Worm (Caenorhabditis elegans) whole organism, dauer: ENCODE measurements around the gene rab-19.
"Not testable (repeated sequence)": the region's sequence is repeated elsewhere in the genome, so short reads cannot be mapped to it uniquely, and the experiment has no call there.

Experiments used
- unc-62 ChIP-seq: sonication (generic microtip); optimal IDR thresholded peaks from 2 replicates; lab custom pipeline; 2017; ENCODE audit warnings: missing biosample characterization, missing genetic modification reagents, missing genetic modification characterization

Gene rab-19

DNA sequence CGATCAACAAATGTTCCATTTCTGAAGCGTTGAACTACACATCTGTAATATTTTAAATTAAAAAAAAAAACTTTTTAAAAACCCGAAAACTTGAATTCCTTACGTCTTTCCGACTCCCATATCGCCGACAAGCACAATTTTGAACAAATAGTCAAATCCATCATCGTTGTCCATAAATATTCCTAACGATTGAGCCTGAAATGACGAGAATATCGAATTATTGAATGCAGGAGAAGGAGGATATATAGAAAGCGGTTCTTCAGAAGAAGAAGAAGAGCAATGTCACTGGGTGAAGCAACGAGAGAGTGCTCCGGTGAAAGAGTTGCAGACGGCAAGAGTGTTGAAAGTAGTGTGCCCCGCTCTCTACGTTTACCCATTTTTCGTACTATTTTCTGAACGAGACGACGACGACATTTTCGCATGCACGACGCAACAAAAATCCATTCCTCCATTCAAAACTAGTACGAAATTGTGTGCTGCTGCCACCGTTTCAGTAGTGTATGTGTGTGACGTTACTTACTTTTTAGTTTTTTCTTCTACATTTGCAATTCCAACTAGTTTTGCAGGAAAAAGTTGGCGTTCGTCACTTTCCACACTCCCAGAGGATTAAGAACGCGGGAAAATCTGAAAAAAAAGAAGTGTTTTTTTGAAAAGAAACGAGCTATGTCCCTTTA is at the start of gene rab-19:
rab-19 (minus strand) TSS at position 624 of the 674 bp plus-strand sequence.
- TF ChIP-seq unc-62, result no peak

DNA sequence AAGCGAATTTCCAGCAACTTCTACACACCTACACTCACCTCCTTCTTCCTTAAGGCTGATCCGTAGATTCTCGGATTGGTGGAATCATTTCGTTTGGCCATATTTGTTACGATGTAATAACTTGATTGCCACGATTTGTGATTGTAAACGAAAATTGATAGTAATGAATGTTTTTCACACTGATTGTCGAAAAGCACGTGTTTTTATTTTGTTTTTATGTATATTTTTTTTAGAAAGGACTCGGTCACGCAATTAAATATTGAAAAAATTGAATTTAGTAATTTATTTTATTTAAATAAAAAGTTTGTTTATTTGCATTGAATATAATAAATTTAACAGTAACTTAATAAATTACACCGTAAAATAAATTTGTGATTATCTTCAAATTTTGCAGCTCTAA is 49.7 kb upstream of the rab-19 start, which contains the start of gene K09B11.5:
K09B11.5 (minus strand) TSS at position 101 of the 400 bp plus-strand sequence.
- TF ChIP-seq unc-62, result not testable (repeated sequence)

DNA sequence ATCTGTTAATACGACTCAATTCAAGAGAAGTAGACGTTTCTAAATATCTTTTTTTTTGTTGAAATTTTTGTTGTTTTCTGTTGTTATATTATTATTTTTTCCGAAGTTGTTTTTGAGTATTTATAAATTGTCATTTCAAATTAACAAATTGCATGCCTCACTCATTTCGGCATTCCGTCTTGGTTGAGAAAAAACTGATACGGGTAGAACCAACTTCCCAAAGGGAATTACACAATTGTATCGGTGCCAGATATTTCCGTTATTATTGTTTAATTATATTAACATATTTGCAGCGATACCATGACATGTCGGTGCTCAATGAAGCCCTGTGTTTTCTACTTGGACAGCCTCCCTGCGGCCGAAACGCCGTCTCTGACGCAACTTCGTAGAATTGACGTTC is 45.1 kb upstream of the rab-19 start, which contains the start of gene K09B11.4:
K09B11.4 (plus strand) TSS at position 301 of the 400 bp plus-strand sequence.
- TF ChIP-seq unc-62, result no peak

DNA sequence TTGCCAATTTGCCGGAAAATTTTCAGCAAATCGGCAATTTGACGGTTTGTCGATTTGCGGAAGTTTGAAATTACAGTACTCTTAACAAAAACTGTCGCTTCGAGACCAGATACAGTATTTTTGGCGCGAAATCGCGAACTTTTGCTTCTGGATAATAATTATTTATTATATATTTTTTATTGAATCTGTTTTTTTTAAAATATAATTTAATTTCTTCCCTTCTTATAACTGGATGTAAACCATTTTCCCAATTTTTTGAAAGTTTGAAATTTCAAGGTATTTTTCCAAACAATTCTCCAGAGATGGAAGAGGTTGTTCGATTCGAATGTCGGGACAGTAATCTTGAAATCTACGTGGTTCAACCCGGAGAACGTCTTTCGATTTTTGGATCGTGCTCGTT is 38.0 kb upstream of the rab-19 start, which contains the start of gene nol-9:
nol-9 (plus strand) TSS at position 301 of the 400 bp plus-strand sequence.
- no peak for TF ChIP-seq unc-62

DNA sequence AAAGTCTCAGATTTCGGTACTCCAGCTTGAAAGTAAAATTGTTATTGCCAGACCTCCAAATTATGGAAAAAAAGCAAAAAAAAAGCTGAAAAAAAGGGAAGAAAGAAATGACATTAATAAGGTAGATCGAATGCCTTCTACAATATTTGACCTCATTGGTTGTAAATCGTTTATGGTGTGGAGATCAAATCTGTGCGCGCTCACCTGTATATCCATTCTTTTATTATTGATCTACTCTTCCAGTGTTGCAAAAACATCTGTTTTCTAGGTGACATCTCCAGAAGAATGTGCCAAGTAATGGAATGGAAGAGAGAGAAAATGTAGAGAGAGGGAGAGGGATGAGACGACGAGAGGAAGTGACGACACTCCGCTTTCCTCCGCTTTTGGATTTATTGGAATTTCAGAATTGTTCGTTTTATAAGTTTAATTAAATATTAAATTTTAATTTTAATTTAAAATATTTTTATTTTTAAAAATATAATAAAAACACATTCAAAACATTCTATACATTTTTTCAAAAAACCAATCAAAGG is 31.6 kb upstream of the rab-19 start, which contains the start of the genes pik-1 and aptf-2:
pik-1 (plus strand) TSS at position 303 of the 533 bp plus-strand sequence.
aptf-2 (minus strand) TSS at position 313 of the 533 bp plus-strand sequence.
- no peak for TF ChIP-seq unc-62

DNA sequence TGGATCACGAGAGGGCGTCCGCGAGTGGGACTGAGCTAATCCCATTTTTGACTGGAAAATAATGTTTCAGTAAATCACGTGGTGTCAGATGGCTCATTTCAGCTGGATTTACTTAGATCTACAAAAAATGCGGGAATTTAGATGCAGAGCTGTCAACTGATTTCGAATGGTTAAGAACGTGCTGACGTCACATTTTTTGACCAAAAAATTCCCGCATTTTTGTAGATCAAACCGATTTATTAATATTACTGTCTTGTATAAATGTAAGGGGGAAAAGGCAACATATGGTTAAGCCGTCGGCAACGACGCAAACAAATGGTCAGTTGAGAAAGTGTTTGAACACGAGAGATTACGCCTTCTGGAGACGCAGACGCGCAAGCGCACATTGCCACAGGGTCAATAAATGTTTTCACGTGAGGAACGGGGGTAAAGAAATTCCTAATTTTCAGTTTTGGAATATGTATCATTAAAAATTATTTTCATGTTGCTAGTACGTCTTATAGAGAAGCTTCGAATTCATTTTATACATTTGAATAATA is 28.7 kb upstream of the rab-19 start, which contains the start of gene gcl-1:
gcl-1 (minus strand) TSS at position 51 of the 539 bp plus-strand sequence.
- no peak for TF ChIP-seq unc-62

DNA sequence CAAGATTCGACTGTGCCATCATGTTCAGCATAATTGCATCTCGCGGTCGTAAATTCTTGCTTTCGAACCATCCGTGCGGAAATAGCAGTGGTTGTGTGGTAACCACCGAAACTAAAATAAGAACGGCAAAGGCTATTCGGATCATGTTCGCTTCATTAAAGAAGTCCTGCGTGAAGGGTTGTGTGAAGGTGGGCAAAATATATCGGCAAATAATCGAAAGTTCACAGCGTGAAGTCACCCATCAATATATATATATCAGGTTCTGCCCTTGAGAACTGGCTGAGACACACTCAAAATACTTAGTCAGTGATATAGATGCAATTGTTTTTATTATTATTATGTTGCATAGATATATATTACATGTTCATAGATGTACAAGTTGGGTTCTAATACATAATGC is 23.8 kb upstream of the rab-19 start, which contains the start of gene Y62E10A.19:
Y62E10A.19 (minus strand) TSS at position 289 of the 400 bp plus-strand sequence.
- no peak for TF ChIP-seq unc-62

DNA sequence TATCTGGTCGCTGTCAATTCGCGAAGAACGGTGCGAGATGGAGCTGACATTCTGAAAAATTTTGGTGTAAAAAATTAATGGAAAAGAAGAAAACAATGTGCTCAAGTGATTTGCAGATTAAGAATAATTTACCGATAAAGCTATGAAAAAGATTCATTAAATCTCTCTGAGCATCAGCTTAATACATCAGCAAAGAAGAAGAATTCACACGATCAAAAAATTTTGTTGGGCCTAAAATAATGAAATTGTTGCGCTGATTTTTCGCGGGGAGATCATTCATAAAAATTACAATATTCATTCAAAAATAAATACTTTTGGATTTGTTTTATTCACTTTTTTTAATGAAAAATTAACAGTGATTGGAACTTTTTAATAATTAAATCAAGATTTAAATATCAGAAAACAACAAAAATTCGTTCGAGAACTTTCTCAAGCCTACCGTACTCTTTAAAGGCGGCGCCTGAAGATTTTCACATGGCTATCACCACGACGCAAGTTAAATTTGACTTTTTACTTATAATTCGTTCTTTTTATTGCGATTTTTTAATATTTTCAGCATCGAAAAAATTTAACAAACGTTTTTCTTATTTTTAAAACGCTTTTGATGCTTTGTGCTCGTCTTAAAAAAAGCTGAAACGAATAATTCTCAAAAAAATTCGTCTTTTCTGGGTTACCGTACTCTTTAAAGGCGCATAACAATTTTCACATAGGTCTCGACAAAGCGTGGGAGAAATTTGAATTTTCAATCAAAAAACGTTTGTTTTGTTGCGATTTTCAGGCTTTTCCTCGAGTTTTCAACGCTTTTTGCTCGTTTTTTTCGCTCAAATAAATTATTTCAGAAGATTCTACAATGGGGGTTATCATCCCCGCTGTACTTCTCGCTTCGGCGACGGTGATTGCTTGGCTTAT is 16.5 kb upstream of the rab-19 start, which contains the start of the genes memi-2 and cyp-31A5:
memi-2 (minus strand) TSS at position 51 of the 909 bp plus-strand sequence.
cyp-31A5 (plus strand) TSS at position 834 of the 909 bp plus-strand sequence.
- no peak for TF ChIP-seq unc-62

DNA sequence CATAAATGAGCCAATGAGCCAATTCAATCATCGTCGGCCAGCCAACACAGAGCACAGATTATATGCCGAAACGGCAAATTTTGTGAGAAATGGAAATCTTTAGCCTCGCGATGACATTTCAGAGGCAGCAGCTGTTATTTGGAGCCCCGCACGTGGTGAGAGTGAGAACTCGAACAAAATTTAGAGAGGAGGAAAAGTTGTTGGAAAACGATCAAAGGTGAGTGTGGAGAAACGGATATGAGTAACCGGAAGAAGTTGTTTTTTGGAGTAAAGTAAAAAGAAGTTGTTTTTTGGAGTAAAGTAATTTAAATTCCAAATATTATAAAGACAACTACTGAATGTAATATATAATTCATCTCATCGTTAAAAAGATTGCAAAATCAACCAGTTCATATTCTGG is 14.5 kb upstream of the rab-19 start, which contains the start of gene Y62E10A.13:
Y62E10A.13 (minus strand) TSS at position 326 of the 400 bp plus-strand sequence.
- no peak for TF ChIP-seq unc-62

DNA sequence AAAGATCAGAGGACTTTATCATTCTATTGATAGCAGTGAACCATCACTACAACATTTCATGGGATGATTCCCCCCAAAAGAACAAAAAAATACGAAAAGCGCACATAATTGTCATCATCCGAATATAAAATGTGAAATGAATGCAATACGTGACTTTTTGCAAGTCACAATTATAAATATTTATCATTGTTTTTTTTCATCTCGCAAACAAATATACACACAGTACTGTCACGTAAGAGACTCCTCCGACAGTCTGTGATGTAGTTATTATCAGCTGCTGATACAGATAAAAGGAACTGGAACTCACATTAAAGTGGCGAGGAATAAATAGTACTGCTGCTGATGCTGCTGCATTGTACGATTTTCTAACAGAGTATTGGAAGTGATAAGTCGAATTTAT is 12.2 kb upstream of the rab-19 start:
- no peak for TF ChIP-seq unc-62

DNA sequence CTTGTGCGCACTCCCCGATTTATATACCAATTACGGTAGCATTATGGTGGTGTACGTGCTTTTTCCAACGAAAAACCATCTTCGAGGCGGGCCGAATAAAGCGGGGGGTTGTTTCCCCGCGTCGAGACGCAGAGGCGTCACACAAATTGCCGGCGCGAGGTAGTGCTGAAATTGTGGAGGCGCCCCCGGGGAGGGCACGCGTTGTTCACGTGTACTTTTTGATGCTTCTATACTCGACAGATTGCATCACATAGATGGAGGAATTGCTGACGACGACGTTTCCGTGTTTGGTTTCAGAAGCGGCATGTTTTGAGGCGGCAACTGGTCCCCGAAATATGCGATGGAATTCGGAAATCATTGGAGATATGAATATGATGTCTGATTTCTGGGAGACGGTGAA is 11.1 kb upstream of the rab-19 start:
- no peak for TF ChIP-seq unc-62

DNA sequence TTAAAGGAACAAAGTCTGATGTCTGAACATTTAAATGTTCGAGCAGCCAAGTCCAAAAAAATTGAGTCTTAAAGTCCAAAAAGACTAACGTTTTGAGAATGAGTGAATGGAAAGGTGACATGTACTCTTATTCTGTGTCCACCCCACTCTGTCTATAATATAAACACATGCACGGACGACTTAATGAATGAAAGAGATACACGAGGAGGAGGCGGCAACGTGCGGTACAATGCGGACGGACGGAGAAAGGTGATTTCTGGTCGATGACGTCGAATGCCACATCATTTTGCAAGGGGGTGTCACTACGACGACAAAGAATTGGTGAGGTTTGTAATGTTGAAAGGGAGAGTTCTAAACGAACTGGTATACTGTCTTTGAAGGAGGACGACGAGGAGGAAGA is 10.5 kb upstream of the rab-19 start:
- no peak for TF ChIP-seq unc-62

DNA sequence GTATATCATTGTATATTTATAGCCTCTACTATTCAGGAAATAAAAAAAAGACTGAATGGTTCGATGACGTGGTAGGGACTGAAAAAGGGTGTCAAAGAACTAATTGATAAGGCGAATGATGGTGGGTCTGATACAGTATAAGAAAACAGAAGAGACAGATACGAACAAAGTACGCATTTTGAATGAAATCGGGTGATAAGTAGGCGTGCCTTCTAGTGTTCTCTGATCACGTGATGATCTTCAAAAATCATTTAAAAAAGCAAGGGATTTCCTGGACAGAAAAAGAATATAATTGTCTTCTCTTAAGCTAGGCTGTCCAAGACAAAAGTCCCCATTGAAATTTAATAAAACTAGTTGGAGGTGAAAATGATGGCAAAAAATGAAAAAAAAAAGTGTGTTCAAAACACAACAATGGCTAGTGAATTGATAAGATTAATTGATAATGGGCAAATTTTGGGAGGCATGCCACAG is 9.1 kb upstream of the rab-19 start:
- TF ChIP-seq unc-62, result no peak

DNA sequence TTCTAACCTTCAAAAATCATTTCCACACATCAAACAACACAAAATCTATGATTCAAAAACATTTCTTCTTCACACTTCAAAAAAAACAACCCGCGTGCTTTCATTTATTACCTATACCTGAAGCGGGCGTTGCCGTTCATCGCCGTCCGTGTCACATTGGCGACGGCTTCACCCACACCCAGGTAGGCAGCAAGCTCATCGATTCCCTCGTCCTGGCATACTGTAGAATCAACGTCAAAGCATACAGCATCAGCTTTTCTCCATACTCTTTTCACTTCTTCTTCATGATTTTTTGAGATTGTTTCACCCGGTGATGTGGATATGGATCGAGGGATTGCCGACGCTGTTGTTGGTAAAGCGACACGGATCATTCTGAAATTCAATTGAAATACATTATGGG is 8.0 kb upstream of the rab-19 start:
- no peak for TF ChIP-seq unc-62

DNA sequence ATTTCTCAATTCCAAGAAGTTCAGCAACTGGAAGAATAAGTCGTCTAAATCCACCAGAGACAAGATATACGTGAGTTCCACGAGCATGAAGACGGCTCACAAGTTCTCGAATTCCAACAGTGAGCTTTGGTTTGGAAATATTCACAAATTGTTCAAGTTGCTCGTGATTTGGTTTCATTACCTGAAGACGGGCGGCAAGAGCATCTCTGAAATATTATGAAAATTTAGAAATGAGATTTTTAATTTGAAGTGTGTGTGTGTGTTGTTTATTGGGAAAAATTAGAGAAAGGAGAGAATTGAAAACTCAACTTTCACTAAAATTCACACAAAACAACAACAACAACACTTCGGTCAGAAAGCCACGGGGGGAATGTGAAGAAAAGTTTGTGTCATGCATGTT is 6.6 kb upstream of the rab-19 start:
- no peak for TF ChIP-seq unc-62

DNA sequence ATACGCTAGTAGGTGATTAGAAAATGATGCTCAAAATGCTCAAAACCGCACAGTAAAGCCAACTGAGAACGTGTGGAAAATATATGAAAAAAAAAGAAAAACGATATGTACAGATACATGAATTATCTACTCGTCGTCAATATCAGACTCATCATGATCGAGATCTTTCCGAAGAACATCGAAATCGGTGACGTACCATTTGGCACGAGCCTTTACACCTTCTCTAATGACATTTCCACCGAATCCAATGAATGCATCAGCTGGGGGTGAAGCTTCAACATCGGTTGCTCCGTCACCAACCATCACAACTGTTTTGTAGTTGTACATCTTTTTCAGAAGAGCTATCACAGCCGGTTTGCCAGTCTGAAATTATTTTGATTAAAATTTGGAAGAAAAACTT is 5.1 kb upstream of the rab-19 start:
- TF ChIP-seq unc-62, result no peak
